Worm (Caenorhabditis elegans): Measurements from ENCODE around the gene F36A4.5.

Gene F36A4.5

DNA sequence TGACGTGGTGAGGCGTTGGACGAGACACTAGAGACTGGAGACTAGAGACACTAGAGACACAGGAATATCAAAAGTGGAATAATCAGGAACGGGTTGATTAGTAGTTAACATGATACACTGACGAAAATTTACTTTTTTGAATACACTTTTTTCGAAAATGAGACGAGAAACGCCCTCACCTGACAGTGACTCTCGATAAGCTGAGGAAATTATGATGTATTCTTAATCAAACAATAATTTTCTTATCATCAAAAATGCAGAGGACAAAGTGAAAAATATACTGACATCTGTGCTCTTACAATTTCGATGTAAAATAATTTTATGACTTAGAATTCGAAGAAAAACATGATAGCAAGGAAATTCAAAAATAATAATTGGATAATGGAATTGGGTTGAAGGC lies 5.9 kb upstream of the F36A4.5 start:
- no peak for TF ChIP-seq syd-9 (tag; optimal IDR thresholded peaks at IDR 0.05)
- no peak for TF ChIP-seq ttx-3 (tag; optimal IDR thresholded peaks at IDR 0.05)
- no peak for TF ChIP-seq K09A11.1 (tag; optimal IDR thresholded peaks at IDR 0.05; ENCODE audit: insufficient read depth)
- TF ChIP-seq ceh-22 (tag; optimal IDR thresholded peaks at IDR 0.05): no peak
- no peak for TF ChIP-seq pha-2 (tag; optimal IDR thresholded peaks at IDR 0.05)
- TF ChIP-seq lim-6 (tag; optimal IDR thresholded peaks at IDR 0.05): no peak
- TF ChIP-seq ceh-6 (GFP tag; optimal IDR thresholded peaks at IDR 0.05): no peak
- no peak for TF ChIP-seq T23F11.4 (GFP tag; optimal IDR thresholded peaks at IDR 0.05)
- TF ChIP-seq ref-2 (tag; optimal IDR thresholded peaks at IDR 0.05): no peak
- TF ChIP-seq ceh-30 (tag; optimal IDR thresholded peaks at IDR 0.05): no peak
- no peak for TF ChIP-seq pax-1 (tag; optimal IDR thresholded peaks at IDR 0.05)
- no peak for TF ChIP-seq dmd-4 (tag; optimal IDR thresholded peaks at IDR 0.05; ENCODE audit: borderline replicate concordance)
- no peak for TF ChIP-seq pat-9 (tag; optimal IDR thresholded peaks at IDR 0.05)
- no peak for TF ChIP-seq tbx-7 (tag; optimal IDR thresholded peaks at IDR 0.05)
- TF ChIP-seq hlh-30 (tag; optimal IDR thresholded peaks at IDR 0.05; ENCODE audit: insufficient read depth): no peak
- TF ChIP-seq hlh-15 (tag; optimal IDR thresholded peaks at IDR 0.05): no peak
- TF ChIP-seq K02D7.2 (tag; optimal IDR thresholded peaks at IDR 0.05): no peak
- TF ChIP-seq elt-2 (tag; optimal IDR thresholded peaks at IDR 0.05): no peak
- no peak for TF ChIP-seq sox-2 (GFP tag; IDR thresholded peaks at IDR 0.05)
- no peak for TF ChIP-seq tbx-2 (tag; optimal IDR thresholded peaks at IDR 0.05)

DNA sequence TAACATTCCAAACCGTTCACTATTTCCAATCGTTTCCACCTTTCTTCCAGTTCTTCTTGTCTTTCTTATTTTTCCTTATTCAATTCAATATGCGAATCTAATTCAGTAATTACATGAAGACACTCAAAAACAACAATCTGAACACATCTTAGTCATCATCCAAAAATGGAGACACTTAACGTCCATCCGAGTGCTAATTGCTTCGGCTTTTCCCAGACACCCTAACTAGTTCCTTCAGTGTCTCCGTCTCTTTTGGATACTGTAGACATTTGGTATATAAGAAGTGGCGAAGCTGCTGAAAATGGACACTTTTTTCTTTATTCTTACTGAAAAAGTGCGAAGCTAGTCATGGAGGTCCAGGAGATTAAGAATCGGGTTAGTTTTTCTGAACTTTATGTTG lies 2.3 kb upstream of the F36A4.5 start, which contains the start of gene col-33:
Gene col-33, plus strand, starts transcription at position 301 of the 400 bp plus-strand sequence.
- TF ChIP-seq ceh-22 (tag; optimal IDR thresholded peaks at IDR 0.05): no peak
- no peak for TF ChIP-seq ceh-9 (tag; optimal IDR thresholded peaks at IDR 0.05)
- no peak for TF ChIP-seq T23F11.4 (GFP tag; optimal IDR thresholded peaks at IDR 0.05)
- no peak for TF ChIP-seq che-1 (tag; optimal IDR thresholded peaks at IDR 0.05)

DNA sequence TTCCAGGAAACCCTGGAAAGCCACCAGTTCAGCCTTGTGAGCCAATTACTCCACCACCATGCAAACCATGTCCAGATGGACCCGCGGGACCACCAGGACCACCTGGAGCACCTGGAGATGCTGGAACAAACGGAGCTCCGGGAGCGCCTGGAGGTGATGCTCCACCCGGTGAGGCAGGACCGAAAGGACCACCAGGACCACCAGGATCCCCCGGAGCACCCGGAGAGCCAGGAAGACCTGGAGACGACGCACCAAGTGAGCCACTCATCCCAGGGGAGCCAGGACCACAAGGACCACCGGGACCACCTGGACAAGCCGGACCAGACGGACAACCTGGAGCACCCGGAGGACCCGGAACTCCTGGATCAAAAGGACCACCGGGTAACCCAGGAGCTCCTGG lies 675 bp upstream of the F36A4.5 start:
- TF ChIP-seq syd-9 (tag; optimal IDR thresholded peaks at IDR 0.05) (no peak), tbx-2 (tag; optimal IDR thresholded peaks at IDR 0.05) (peak; percentile 6), elt-4 (tag; optimal IDR thresholded peaks at IDR 0.05) (peak; percentile 15), hlh-6 (tag; optimal IDR thresholded peaks at IDR 0.05) (peak; percentile 63), C08G9.2 (tag; optimal IDR thresholded peaks at IDR 0.05) (peak; percentile 54)

DNA sequence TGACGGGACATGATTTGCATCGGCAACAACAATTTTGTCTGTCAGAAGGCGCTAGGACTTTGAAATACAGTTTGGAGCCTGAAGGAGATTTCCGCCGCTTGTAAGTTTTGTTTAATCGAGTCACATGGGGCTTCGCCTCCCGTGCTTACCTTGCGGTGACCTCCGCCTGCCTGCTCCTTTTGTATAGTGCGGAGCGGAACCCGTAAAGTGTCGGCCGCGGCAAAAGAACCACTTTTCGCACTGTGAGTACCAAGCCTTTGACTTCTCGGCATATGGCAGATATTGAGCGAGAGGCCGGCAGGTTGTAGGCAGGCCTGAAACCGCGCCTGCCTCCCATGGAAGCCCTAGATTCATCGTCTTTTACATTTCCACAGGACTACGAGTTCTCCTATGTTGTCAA lies 627 bp downstream of the F36A4.5 start:
- TF ChIP-seq pha-2 (tag; optimal IDR thresholded peaks at IDR 0.05) (no peak), ceh-2 (tag; optimal IDR thresholded peaks at IDR 0.05) (no peak), fkh-6 (tag; optimal IDR thresholded peaks at IDR 0.05) (no peak), pat-9 (tag; optimal IDR thresholded peaks at IDR 0.05) (no peak), hlh-30 (tag; optimal IDR thresholded peaks at IDR 0.05; ENCODE audit: insufficient read depth) (no peak), K09A11.1 (tag; optimal IDR thresholded peaks at IDR 0.05; ENCODE audit: insufficient read depth) (no peak), nfya-1 (tag; optimal IDR thresholded peaks at IDR 0.05) (no peak), lim-6 (tag; optimal IDR thresholded peaks at IDR 0.05) (no peak), mec-3 (tag; optimal IDR thresholded peaks at IDR 0.05; ENCODE audit: borderline replicate concordance) (no peak), pha-4 (tag; optimal IDR thresholded peaks at IDR 0.05) (no peak), hlh-13 (GFP tag; optimal IDR thresholded peaks at IDR 0.05) (no peak), gmeb-2 (tag; optimal IDR thresholded peaks at IDR 0.05) (no peak)

DNA sequence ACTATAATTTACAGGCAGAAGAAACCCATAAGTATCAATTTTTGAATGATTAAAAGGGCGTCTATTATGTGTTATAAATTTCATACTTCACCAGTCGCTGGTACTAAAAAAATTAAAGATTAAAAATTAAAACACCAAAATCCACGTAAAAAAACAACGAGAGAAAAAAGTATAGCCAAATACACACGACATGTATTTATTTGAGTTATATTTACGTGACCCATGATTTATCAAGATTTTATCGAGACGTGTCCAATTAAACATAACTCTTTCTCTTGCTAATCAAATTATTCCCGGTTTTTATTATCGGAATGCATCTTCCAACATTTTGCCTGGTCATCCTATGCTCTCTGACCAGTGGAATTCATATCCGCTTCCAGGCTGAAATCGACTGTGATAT lies 2.0 kb downstream of the F36A4.5 start, which contains the start of gene F36A4.4:
Gene F36A4.4, plus strand, starts transcription at position 301 of the 400 bp plus-strand sequence.
- TF ChIP-seq T23F11.4 (GFP tag; optimal IDR thresholded peaks at IDR 0.05): no peak
- TF ChIP-seq ceh-45 (GFP tag; IDR thresholded peaks at IDR 0.05): no peak
- no peak for TF ChIP-seq odd-2 (tag; optimal IDR thresholded peaks at IDR 0.05)
- no peak for TF ChIP-seq pha-4 (tag; optimal IDR thresholded peaks at IDR 0.05)
- no peak for TF ChIP-seq fkh-6 (tag; optimal IDR thresholded peaks at IDR 0.05)
- TF ChIP-seq ceh-24 (tag; optimal IDR thresholded peaks at IDR 0.05): no peak
- no peak for TF ChIP-seq unc-86 (tag; optimal IDR thresholded peaks at IDR 0.05)
- TF ChIP-seq sdc-2 (tag; optimal IDR thresholded peaks at IDR 0.05): no peak

Data from whole organism, late embryonic.